Fruit fly (Drosophila melanogaster) whole organism, embryonic: ENCODE results near the gene SamDC.

ENCODE experiments used
- Antp ChIP-seq: fragments of 200-800 bp; sonication (Bioruptor generic); optimal IDR thresholded peaks from 3 replicates; lab custom pipeline; 2016; ENCODE audit warnings: missing biosample characterization, missing genetic modification characterization
- Atf6 ChIP-seq: fragments of 200-800 bp; sonication (Bioruptor generic); IDR thresholded peaks from 2 replicates; pipeline ENCODE4 v1.3.6; 2022; ENCODE audit warnings: missing biosample characterization, missing genetic modification characterization
- BEAF-32 ChIP-seq: fragments of 200-800 bp; sonication (Bioruptor generic); optimal IDR thresholded peaks from 3 replicates; lab custom pipeline; 2017; ENCODE audit warnings: missing biosample characterization, missing genetic modification characterization, mild to moderate bottlenecking, moderate library complexity, missing genetic modification reagents
- C15 ChIP-seq: fragments of 200-800 bp; sonication (Bioruptor generic); IDR thresholded peaks from 3 replicates; pipeline ENCODE4 v1.3.6; 2022; ENCODE audit warnings: missing biosample characterization, missing genetic modification characterization
- CG10209 ChIP-seq: fragments of 200-800 bp; sonication (Bioruptor generic); optimal IDR thresholded peaks from 3 replicates; lab custom pipeline; 2017; ENCODE audit warnings: missing biosample characterization, mild to moderate bottlenecking, missing genetic modification characterization, missing genetic modification reagents
- CG10321 ChIP-seq: fragments of 200-800 bp; sonication (Bioruptor generic); IDR thresholded peaks from 2 replicates; pipeline ENCODE4 v1.3.6; 2022; ENCODE audit warnings: missing biosample characterization, missing genetic modification characterization
- CG10979 ChIP-seq: fragments of 200-800 bp; sonication (Bioruptor generic); optimal IDR thresholded peaks from 2 replicates; lab custom pipeline; 2018; ENCODE audit warnings: missing biosample characterization, mild to moderate bottlenecking, missing genetic modification characterization, moderate library complexity
- CG11695 ChIP-seq: fragments of 200-800 bp; sonication (Bioruptor generic); IDR thresholded peaks from 3 replicates; pipeline ENCODE4 v1.3.6; 2022; ENCODE audit warnings: missing biosample characterization, missing genetic modification characterization
- CG13123 ChIP-seq: fragments of 200-800 bp; sonication (Bioruptor generic); optimal IDR thresholded peaks from 2 replicates; lab custom pipeline; 2016; ENCODE audit warnings: missing biosample characterization, missing genetic modification characterization
- CG14667 ChIP-seq: fragments of 200-800 bp; sonication (Bioruptor generic); IDR thresholded peaks from 2 replicates; pipeline ENCODE4 v1.3.6; 2022; ENCODE audit warnings: missing biosample characterization, missing genetic modification characterization
- CG15601 ChIP-seq: fragments of 200-800 bp; sonication (Bioruptor generic); optimal IDR thresholded peaks from 3 replicates; lab custom pipeline; 2019; ENCODE audit warnings: missing biosample characterization, mild to moderate bottlenecking, missing genetic modification characterization, moderate library complexity
- CG18262 ChIP-seq: fragments of 200-800 bp; optimal IDR thresholded peaks from 3 replicates; lab custom pipeline; 2019; ENCODE audit warnings: missing biosample characterization, mild to moderate bottlenecking, missing genetic modification characterization, moderate library complexity
- CG2712 ChIP-seq: fragments of 200-800 bp; optimal IDR thresholded peaks from 3 replicates; lab custom pipeline; 2019; ENCODE audit warnings: missing biosample characterization, mild to moderate bottlenecking, missing genetic modification characterization, moderate library complexity
- CG31224 ChIP-seq: fragments of 200-800 bp; sonication (Bioruptor generic); IDR thresholded peaks from 2 replicates; pipeline ENCODE4 v1.3.6; 2022; ENCODE audit warnings: missing biosample characterization, missing genetic modification characterization
- CG3281 ChIP-seq: fragments of 200-800 bp; sonication (Bioruptor generic); optimal IDR thresholded peaks from 3 replicates; lab custom pipeline; 2017; ENCODE audit warnings: missing biosample characterization, mild to moderate bottlenecking, missing genetic modification characterization
- CG34376 ChIP-seq: fragments of 200-800 bp; sonication (Bioruptor generic); optimal IDR thresholded peaks from 2 replicates; lab custom pipeline; 2018; ENCODE audit warnings: missing biosample characterization, mild to moderate bottlenecking, missing genetic modification characterization
- CG43689 ChIP-seq: fragments of 200-800 bp; sonication (Bioruptor generic); IDR thresholded peaks from 2 replicates; pipeline ENCODE4 v1.3.6; 2022; ENCODE audit warnings: missing biosample characterization, missing genetic modification characterization
- CG5180 ChIP-seq: fragments of 200-800 bp; sonication (Bioruptor generic); optimal IDR thresholded peaks from 3 replicates; lab custom pipeline; 2017; ENCODE audit warnings: missing biosample characterization, missing genetic modification characterization, mild to moderate bottlenecking, moderate library complexity, missing genetic modification reagents
- CG6175 ChIP-seq: fragments of 200-800 bp; sonication (Bioruptor generic); IDR thresholded peaks from 3 replicates; pipeline ENCODE4 v1.3.6; 2022; ENCODE audit warnings: missing biosample characterization, missing genetic modification characterization
- CG9215 ChIP-seq: fragments of 200-800 bp; sonication (Bioruptor generic); IDR thresholded peaks from 2 replicates; pipeline ENCODE4 v1.3.6; 2022; ENCODE audit warnings: missing biosample characterization, missing genetic modification characterization
- CG9727 ChIP-seq: fragments of 200-800 bp; sonication (Bioruptor generic); optimal IDR thresholded peaks from 3 replicates; lab custom pipeline; 2017; ENCODE audit warnings: missing biosample characterization, mild to moderate bottlenecking, missing genetic modification characterization
- Camta ChIP-seq: fragments of 200-800 bp; sonication (Bioruptor generic); optimal IDR thresholded peaks from 2 replicates; lab custom pipeline; 2016; ENCODE audit warnings: missing biosample characterization, missing genetic modification characterization
- D19B ChIP-seq: fragments of 200-800 bp; sonication (Bioruptor generic); optimal IDR thresholded peaks from 2 replicates; lab custom pipeline; 2017; ENCODE audit warnings: missing biosample characterization, mild to moderate bottlenecking, missing genetic modification characterization
- Dad ChIP-seq: fragments of 200-800 bp; sonication (Bioruptor generic); optimal IDR thresholded peaks from 3 replicates; lab custom pipeline; 2016; ENCODE audit warnings: missing biosample characterization, missing genetic modification characterization
- Fer1 ChIP-seq: fragments of 200-800 bp; sonication (Bioruptor generic); optimal IDR thresholded peaks from 2 replicates; lab custom pipeline; 2017; ENCODE audit warnings: missing biosample characterization, mild to moderate bottlenecking, missing genetic modification characterization
- Meics ChIP-seq: fragments of 200-800 bp; sonication (Bioruptor generic); optimal IDR thresholded peaks from 2 replicates; lab custom pipeline; 2017; ENCODE audit warnings: missing biosample characterization, mild to moderate bottlenecking, missing genetic modification characterization
- Myb ChIP-seq: fragments of 200-800 bp; sonication (Bioruptor generic); optimal IDR thresholded peaks from 2 replicates; lab custom pipeline; 2016; ENCODE audit warnings: missing biosample characterization, missing genetic modification characterization
- Nf-YB ChIP-seq: fragments of 200-800 bp; sonication (Bioruptor generic); optimal IDR thresholded peaks from 3 replicates; lab custom pipeline; 2019; ENCODE audit warnings: missing biosample characterization, mild to moderate bottlenecking, missing genetic modification characterization, moderate library complexity
- Ssrp ChIP-seq: fragments of 200-800 bp; sonication (Bioruptor generic); optimal IDR thresholded peaks from 2 replicates; lab custom pipeline; 2018; ENCODE audit warnings: missing biosample characterization, mild to moderate bottlenecking, missing genetic modification characterization, moderate library complexity
- Taf1 ChIP-seq: fragments of 200-800 bp; sonication (Bioruptor generic); IDR thresholded peaks from 2 replicates; pipeline ENCODE4 v1.3.6; 2022; ENCODE audit warnings: missing biosample characterization, missing genetic modification characterization
- YL-1 ChIP-seq: fragments of 200-800 bp; sonication (Bioruptor generic); optimal IDR thresholded peaks from 3 replicates; lab custom pipeline; 2017; ENCODE audit warnings: missing biosample characterization, mild to moderate bottlenecking, missing genetic modification characterization
- grau ChIP-seq: fragments of 200-800 bp; optimal IDR thresholded peaks from 3 replicates; lab custom pipeline; 2019; ENCODE audit warnings: missing biosample characterization, mild to moderate bottlenecking, missing genetic modification characterization, moderate library complexity
- ham ChIP-seq: fragments of 200-800 bp; sonication (Bioruptor generic); IDR thresholded peaks from 2 replicates; pipeline ENCODE4 v1.3.6; 2022; ENCODE audit warnings: missing biosample characterization, missing genetic modification characterization
- ind ChIP-seq: fragments of 200-800 bp; sonication (Bioruptor generic); optimal IDR thresholded peaks from 3 replicates; lab custom pipeline; 2016; ENCODE audit warnings: missing biosample characterization, missing genetic modification characterization
- maf-S ChIP-seq: fragments of 200-800 bp; sonication (Bioruptor generic); optimal IDR thresholded peaks from 2 replicates; lab custom pipeline; 2016; ENCODE audit warnings: missing biosample characterization, missing genetic modification characterization
- nmo ChIP-seq: fragments of 200-800 bp; sonication (Bioruptor generic); optimal IDR thresholded peaks from 2 replicates; lab custom pipeline; 2018; ENCODE audit warnings: missing biosample characterization, mild to moderate bottlenecking, missing genetic modification characterization, moderate library complexity
- otp ChIP-seq: fragments of 200-800 bp; sonication (Bioruptor generic); IDR thresholded peaks from 3 replicates; pipeline ENCODE4, ENCODE4 v1.3.6; 2022; ENCODE audit warnings: missing biosample characterization, missing genetic modification characterization
- pho ChIP-seq: fragments of 200-800 bp; sonication (Bioruptor generic); optimal IDR thresholded peaks from 2 replicates; lab custom pipeline; 2016; ENCODE audit warnings: missing biosample characterization, missing genetic modification characterization
- pnt ChIP-seq: fragments of 200-800 bp; sonication (Bioruptor generic); optimal IDR thresholded peaks from 3 replicates; lab custom pipeline; 2016; ENCODE audit warnings: missing biosample characterization, missing genetic modification characterization
- prd ChIP-seq, 3 experiments: fragments of >200 bp in 2 of 3; fragments of 200-800 bp in 1 of 3; sonication (Bioruptor generic) in 1 of 3; optimal IDR thresholded peaks in 2 of 3; IDR thresholded peaks in 1 of 3; 2 replicates in 2 of 3; 3 replicates in 1 of 3; pipeline versions ENCODE4 v1.3.6 to Lab custom; 2017 to 2022; ENCODE audit warnings: missing biosample characterization in 1 of 3, missing genetic modification characterization in 1 of 3
- pum ChIP-seq: fragments of 200-800 bp; sonication (Bioruptor generic); optimal IDR thresholded peaks from 2 replicates; lab custom pipeline; 2016; ENCODE audit warnings: missing biosample characterization, missing genetic modification characterization
- salm ChIP-seq: fragments of 200-800 bp; sonication (Bioruptor generic); optimal IDR thresholded peaks from 2 replicates; lab custom pipeline; 2018; ENCODE audit warnings: missing biosample characterization, mild to moderate bottlenecking, missing genetic modification characterization
- seq ChIP-seq: fragments of 200-800 bp; sonication (Bioruptor generic); IDR thresholded peaks from 2 replicates; pipeline ENCODE4 v1.3.6; 2022; ENCODE audit warnings: missing biosample characterization, missing genetic modification characterization
- shn ChIP-seq: fragments of 200-800 bp; sonication (Bioruptor generic); optimal IDR thresholded peaks from 3 replicates; lab custom pipeline; 2016; ENCODE audit warnings: missing biosample characterization, missing genetic modification characterization
- slou ChIP-seq: fragments of 200-800 bp; sonication (Bioruptor generic); optimal IDR thresholded peaks from 3 replicates; lab custom pipeline; 2016; ENCODE audit warnings: missing biosample characterization, missing genetic modification characterization
- so ChIP-seq: fragments of 200-800 bp; sonication (Bioruptor generic); IDR thresholded peaks from 3 replicates; pipeline ENCODE4 v1.3.6; 2022; ENCODE audit warnings: missing biosample characterization, missing genetic modification characterization
- sob ChIP-seq: fragments of 200-800 bp; sonication (Bioruptor generic); IDR thresholded peaks from 2 replicates; pipeline ENCODE4 v1.3.6; 2022; ENCODE audit warnings: missing biosample characterization, missing genetic modification characterization
- trem ChIP-seq: fragments of 200-800 bp; optimal IDR thresholded peaks from 3 replicates; lab custom pipeline; 2019; ENCODE audit warnings: missing biosample characterization, mild to moderate bottlenecking, missing genetic modification characterization, moderate library complexity
- trh ChIP-seq: fragments of 200-800 bp; sonication (Bioruptor generic); optimal IDR thresholded peaks from 2 replicates; lab custom pipeline; 2016; ENCODE audit warnings: missing biosample characterization, missing genetic modification characterization
- vfl ChIP-seq: fragments of 200-800 bp; sonication (Bioruptor generic); optimal IDR thresholded peaks from 2 replicates; lab custom pipeline; 2016; ENCODE audit warnings: missing biosample characterization, missing genetic modification characterization
- wdn ChIP-seq: fragments of 200-800 bp; sonication (Bioruptor generic); IDR thresholded peaks from 2 replicates; pipeline ENCODE4 v1.3.6; 2022; ENCODE audit warnings: missing biosample characterization, missing genetic modification characterization
- z ChIP-seq: fragments of 200-800 bp; sonication (Bioruptor generic); IDR thresholded peaks from 3 replicates; pipeline ENCODE4 v1.3.6; 2022; ENCODE audit warnings: missing biosample characterization, missing genetic modification characterization

SamDC gene

DNA sequence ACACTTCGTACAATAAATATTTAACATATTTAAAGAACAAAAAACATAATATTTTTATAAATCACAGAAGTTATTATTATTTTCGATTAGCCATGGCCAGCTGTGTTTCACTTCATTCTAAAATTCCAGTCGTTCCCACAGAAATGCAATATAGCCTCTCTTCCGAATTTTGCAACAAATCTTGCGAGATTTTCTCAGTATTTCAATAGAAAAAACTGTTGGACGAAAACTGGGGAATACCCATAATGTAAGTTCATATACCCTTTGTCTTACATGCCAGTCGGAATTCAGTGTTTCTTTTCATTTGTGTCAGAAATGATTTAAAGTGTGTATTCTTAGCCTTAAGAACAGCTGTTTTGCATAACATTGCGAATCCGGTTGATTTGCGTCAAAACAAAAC, 17.3 kb downstream of the SamDC start, which contains the start of the genes CtsL4 and ClpP (continued):
- TF ChIP-seq maf-S (GFP tag; lab: Kevin White, UChicago) (peak; percentile 3), otp (GFP tag; lab: Robert Waterston, UW) (no peak), grau (peak; percentile 60), Fer1 (GFP tag; lab: Kevin White, UChicago) (peak; percentile 15), nmo (peak; percentile 64), CG14667 (peak; percentile 85), CG10209 (GFP tag; lab: Kevin White, UChicago) (peak; percentile 24), Myb (peak; percentile 15), CG9215 (GFP tag; lab: Robert Waterston, UW) (no peak), CG10979 (tag; lab: Kevin White, UChicago) (peak; percentile 28), trem (tag; lab: Kevin White, UChicago) (peak; percentile 46), Antp (GFP tag; lab: Kevin White, UChicago) (peak; percentile 48), CG43689 (GFP tag; lab: Robert Waterston, UW) (no peak), C15 (GFP tag; lab: Robert Waterston, UW) (no peak), Taf1 (GFP tag; lab: Robert Waterston, UW) (no peak), vfl (GFP tag; lab: Kevin White, UChicago) (peak; percentile 43), Ssrp (tag; lab: Kevin White, UChicago) (peak; percentile 8), Camta (peak; percentile 4), CG2712 (tag; lab: Kevin White, UChicago) (peak; percentile 55), seq (GFP tag; lab: Robert Waterston, UW) (no peak), slou (GFP tag; lab: Kevin White, UChicago) (no peak), CG6175 (no peak), pho (peak; percentile 23), YL-1 (GFP tag; lab: Kevin White, UChicago) (peak; percentile 53), CG10321 (GFP tag; lab: Robert Waterston, UW) (no peak), CG15601 (peak; percentile 39), CG11695 (no peak), CG5180 (GFP tag; lab: Kevin White, UChicago) (no peak), Meics (GFP tag; lab: Kevin White, UChicago) (no peak), CG13123 (GFP tag; lab: Kevin White, UChicago) (no peak), ham (no peak), CG9727 (GFP tag; lab: Kevin White, UChicago) (no peak), CG31224 (no peak), wdn (GFP tag; lab: Robert Waterston, UW) (no peak), CG3281 (peak; percentile 4), Atf6 (GFP tag; lab: Robert Waterston, UW) (0 out of 2 replicates have a peak, but pooled peaks have one; percentile 35), prd (optimal IDR thresholded peaks at IDR 0.05; lab: Kevin White, UChicago) (no peak), prd (GFP tag; IDR thresholded peaks at IDR 0.05; lab: Robert Waterston, UW) (peak; percentile 67; the same call in 2 of the 3 replicates), so (GFP tag; lab: Robert Waterston, UW) (no peak), BEAF-32 (GFP tag; lab: Kevin White, UChicago) (peak; percentile 31), pnt (no peak), trh (GFP tag; lab: Kevin White, UChicago) (no peak), CG34376 (peak; percentile 3), D19B (GFP tag; lab: Kevin White, UChicago) (peak; percentile 81), Nf-YB (GFP tag; lab: Kevin White, UChicago) (peak; percentile 51), Dad (no peak), CG18262 (peak; percentile 57), shn (GFP tag; lab: Kevin White, UChicago) (peak; percentile 35), z (GFP tag; lab: Robert Waterston, UW) (no peak), sob (GFP tag; lab: Robert Waterston, UW) (no peak), pum (peak; percentile 35), ind (GFP tag; lab: Kevin White, UChicago) (peak; percentile 49), salm (tag; lab: Kevin White, UChicago) (no peak)
